Worm (Caenorhabditis elegans) whole organism, L2 larva: ENCODE measurements around the gene gldi-3.
A peak's percentile ranks its signal among the peaks of the same experiment; 100 is the strongest.

ENCODE experiments used
- C34F6.9 ChIP-seq: fragments of 150-350 bp; optimal IDR thresholded peaks from 2 replicates; lab custom pipeline; 2014; ENCODE audit warnings: missing biosample characterization, missing genetic modification characterization
- F13H6.1 ChIP-seq: sonication (generic microtip); optimal IDR thresholded peaks from 2 replicates; lab custom pipeline; 2016; ENCODE audit warnings: missing genetic modification characterization, missing compliant biosample characterization
- R02D3.7 ChIP-seq: fragments of 150-350 bp; optimal IDR thresholded peaks from 2 replicates; lab custom pipeline; 2014; ENCODE audit warnings: missing biosample characterization, missing genetic modification characterization
- Y55F3AM.14 ChIP-seq: fragments of 200-800 bp; sonication (Bioruptor generic); optimal IDR thresholded peaks from 2 replicates; lab custom pipeline; 2018; ENCODE audit warnings: mild to moderate bottlenecking, missing genetic modification characterization, missing compliant biosample characterization
- ZK546.5 ChIP-seq: sonication (generic microtip); optimal IDR thresholded peaks from 2 replicates; lab custom pipeline; 2017; ENCODE audit warnings: missing biosample characterization, missing genetic modification characterization
- alr-1 ChIP-seq: fragments of 150-350 bp; optimal IDR thresholded peaks from 2 replicates; lab custom pipeline; 2014; ENCODE audit warnings: missing biosample characterization, missing genetic modification characterization
- aly-2 ChIP-seq: fragments of 150-350 bp; optimal IDR thresholded peaks from 2 replicates; lab custom pipeline; 2014; ENCODE audit warnings: missing biosample characterization, missing genetic modification characterization
- ama-1 ChIP-seq: fragments of 150-350 bp; optimal IDR thresholded peaks from 2 replicates; lab custom pipeline; 2018; ENCODE audit warnings: inconsistent platforms
- blmp-1 ChIP-seq: sonication (generic microtip); optimal IDR thresholded peaks from 2 replicates; lab custom pipeline; 2017; ENCODE audit warnings: missing genetic modification characterization, mild to moderate bottlenecking, missing compliant biosample characterization, antibody characterized with exemption, moderate library complexity; ENCODE audit not compliant: insufficient read depth
- ceh-16 ChIP-seq: fragments of 150-350 bp; optimal IDR thresholded peaks from 2 replicates; lab custom pipeline; 2014; ENCODE audit warnings: missing biosample characterization, missing genetic modification characterization
- ceh-82 ChIP-seq: fragments of 150-350 bp; optimal IDR thresholded peaks from 2 replicates; lab custom pipeline; 2014; ENCODE audit warnings: missing biosample characterization, missing genetic modification characterization
- crh-2 ChIP-seq: sonication (generic microtip); optimal IDR thresholded peaks from 2 replicates; lab custom pipeline; 2017; ENCODE audit warnings: missing biosample characterization, missing genetic modification characterization
- dmd-4 ChIP-seq: sonication (generic microtip); optimal IDR thresholded peaks from 2 replicates; lab custom pipeline; 2017; ENCODE audit warnings: missing biosample characterization, missing genetic modification characterization
- egl-27 ChIP-seq: sonication (generic microtip); optimal IDR thresholded peaks from 3 replicates; lab custom pipeline; 2017; ENCODE audit warnings: missing biosample characterization, missing genetic modification reagents, missing genetic modification characterization
- elt-1 ChIP-seq: fragments of 150-350 bp; optimal IDR thresholded peaks from 2 replicates; lab custom pipeline; 2014; ENCODE audit warnings: missing biosample characterization, missing genetic modification characterization
- elt-3 ChIP-seq: sonication (generic microtip); optimal IDR thresholded peaks from 2 replicates; lab custom pipeline; 2017; ENCODE audit warnings: missing biosample characterization, missing genetic modification characterization
- fos-1 ChIP-seq: fragments of 150-350 bp; optimal IDR thresholded peaks from 2 replicates; lab custom pipeline; 2014; ENCODE audit warnings: missing biosample characterization, missing genetic modification characterization
- gmeb-1 ChIP-seq: fragments of 150-350 bp; optimal IDR thresholded peaks from 2 replicates; lab custom pipeline; 2014; ENCODE audit warnings: missing biosample characterization, missing genetic modification characterization
- lin-11 ChIP-seq: fragments of 150-350 bp; sonication (generic microtip); optimal IDR thresholded peaks from 2 replicates; lab custom pipeline; 2014; ENCODE audit warnings: missing biosample characterization, missing genetic modification characterization, inconsistent platforms, mixed read lengths
- lin-13 ChIP-seq: fragments of 150-350 bp; optimal IDR thresholded peaks from 2 replicates; lab custom pipeline; 2014; ENCODE audit warnings: missing biosample characterization, missing genetic modification reagents, missing genetic modification characterization
- lin-39 ChIP-seq: fragments of 150-350 bp; optimal IDR thresholded peaks from 2 replicates; lab custom pipeline; 2014; ENCODE audit warnings: missing biosample characterization, missing genetic modification reagents, missing genetic modification characterization
- lsy-2 ChIP-seq, 2 experiments: fragments of 150-350 bp in 1 of 2; sonication (generic microtip) in 1 of 2; optimal IDR thresholded peaks; 2 replicates each; lab custom pipeline; 2014 to 2017; ENCODE audit warnings: missing biosample characterization in 2 of 2, missing genetic modification characterization in 2 of 2
- mab-5 ChIP-seq: fragments of 150-350 bp; optimal IDR thresholded peaks from 2 replicates; lab custom pipeline; 2014; ENCODE audit warnings: missing biosample characterization, missing genetic modification characterization
- mbf-1 ChIP-seq: sonication (generic microtip); optimal IDR thresholded peaks from 2 replicates; lab custom pipeline; 2017; ENCODE audit warnings: missing biosample characterization, missing genetic modification characterization
- mdl-1 ChIP-seq, 2 experiments: fragments of 150-350 bp in 1 of 2; sonication (generic microtip) in 1 of 2; optimal IDR thresholded peaks; 2 replicates each; lab custom pipeline; 2017; ENCODE audit warnings: missing biosample characterization in 2 of 2, missing genetic modification characterization in 2 of 2
- nhr-10 ChIP-seq: sonication (generic microtip); optimal IDR thresholded peaks from 2 replicates; lab custom pipeline; 2017; ENCODE audit warnings: missing biosample characterization, missing genetic modification characterization
- nhr-11 ChIP-seq: fragments of 150-350 bp; optimal IDR thresholded peaks from 2 replicates; lab custom pipeline; 2014; ENCODE audit warnings: missing biosample characterization, missing genetic modification characterization
- nhr-12 ChIP-seq: fragments of 150-350 bp; optimal IDR thresholded peaks from 2 replicates; lab custom pipeline; 2014; ENCODE audit warnings: missing biosample characterization, missing genetic modification characterization
- nhr-129 ChIP-seq: fragments of 150-350 bp; optimal IDR thresholded peaks from 2 replicates; lab custom pipeline; 2014; ENCODE audit warnings: missing biosample characterization, missing genetic modification characterization
- nhr-21 ChIP-seq: fragments of 150-350 bp; optimal IDR thresholded peaks from 2 replicates; lab custom pipeline; 2014; ENCODE audit warnings: missing biosample characterization, missing genetic modification characterization
- nhr-23 ChIP-seq: fragments of 150-350 bp; optimal IDR thresholded peaks from 2 replicates; lab custom pipeline; 2014; ENCODE audit warnings: missing biosample characterization, missing genetic modification reagents, missing genetic modification characterization
- nhr-237 ChIP-seq: fragments of 150-350 bp; optimal IDR thresholded peaks from 2 replicates; lab custom pipeline; 2014; ENCODE audit warnings: missing biosample characterization, missing genetic modification characterization
- nhr-25 ChIP-seq: fragments of 150-350 bp; sonication (generic microtip); optimal IDR thresholded peaks from 3 replicates; lab custom pipeline; 2014; ENCODE audit warnings: missing biosample characterization, missing genetic modification characterization
- nhr-6 ChIP-seq: fragments of 150-350 bp; optimal IDR thresholded peaks from 2 replicates; lab custom pipeline; 2014; ENCODE audit warnings: missing biosample characterization, missing genetic modification characterization
- nhr-77 ChIP-seq: fragments of 150-350 bp; optimal IDR thresholded peaks from 2 replicates; lab custom pipeline; 2014; ENCODE audit warnings: missing biosample characterization, missing genetic modification characterization
- peb-1 ChIP-seq: fragments of 150-350 bp; optimal IDR thresholded peaks from 2 replicates; lab custom pipeline; 2014; ENCODE audit warnings: missing biosample characterization, missing genetic modification characterization
- sem-4 ChIP-seq: fragments of 150-350 bp; optimal IDR thresholded peaks from 2 replicates; lab custom pipeline; 2014; ENCODE audit warnings: missing biosample characterization, missing genetic modification reagents, missing genetic modification characterization
- skn-1 ChIP-seq: sonication (generic microtip); optimal IDR thresholded peaks from 2 replicates; lab custom pipeline; 2017; ENCODE audit warnings: missing biosample characterization, missing genetic modification characterization
- sma-3 ChIP-seq: sonication (generic microtip); optimal IDR thresholded peaks from 2 replicates; lab custom pipeline; 2016; ENCODE audit warnings: missing genetic modification reagents, missing genetic modification characterization, missing compliant biosample characterization
- sma-9 ChIP-seq, 2 experiments: fragments of 150-350 bp in 1 of 2; sonication (generic microtip) in 1 of 2; optimal IDR thresholded peaks; 2 replicates each; lab custom pipeline; 2014 to 2016; ENCODE audit warnings: missing genetic modification characterization in 2 of 2, mild to moderate bottlenecking in 1 of 2, missing biosample characterization in 1 of 2, missing compliant biosample characterization in 1 of 2, missing genetic modification reagents in 1 of 2, moderate library complexity in 1 of 2
- snpc-4 ChIP-seq: fragments of 150-350 bp; optimal IDR thresholded peaks from 2 replicates; lab custom pipeline; 2014; ENCODE audit warnings: missing biosample characterization, missing genetic modification characterization
- unc-39 ChIP-seq: fragments of 150-350 bp; optimal IDR thresholded peaks from 2 replicates; lab custom pipeline; 2014; ENCODE audit warnings: missing biosample characterization, missing genetic modification characterization
- unc-55 ChIP-seq: fragments of 150-350 bp; sonication (generic microtip); optimal IDR thresholded peaks from 3 replicates; lab custom pipeline; 2014; ENCODE audit warnings: missing biosample characterization, missing genetic modification reagents, missing genetic modification characterization
- unc-62 ChIP-seq: fragments of 150-350 bp; optimal IDR thresholded peaks from 2 replicates; lab custom pipeline; 2014; ENCODE audit warnings: missing biosample characterization, missing genetic modification reagents, missing genetic modification characterization
- zag-1 ChIP-seq: fragments of 150-350 bp; optimal IDR thresholded peaks from 2 replicates; lab custom pipeline; 2014; ENCODE audit warnings: missing biosample characterization, missing genetic modification characterization
- ztf-1 ChIP-seq: fragments of 200-800 bp; sonication (Bioruptor generic); conservative IDR thresholded peaks from 2 replicates; pipeline ENCODE4 v1.3.6; 2022; ENCODE audit warnings: missing genetic modification characterization, missing compliant biosample characterization
- ztf-11 ChIP-seq: sonication (generic microtip); optimal IDR thresholded peaks from 2 replicates; lab custom pipeline; 2017; ENCODE audit warnings: missing biosample characterization, missing genetic modification characterization
- ztf-4 ChIP-seq: fragments of 150-350 bp; optimal IDR thresholded peaks from 2 replicates; lab custom pipeline; 2014; ENCODE audit warnings: missing biosample characterization, missing genetic modification characterization

Gene gldi-3

DNA sequence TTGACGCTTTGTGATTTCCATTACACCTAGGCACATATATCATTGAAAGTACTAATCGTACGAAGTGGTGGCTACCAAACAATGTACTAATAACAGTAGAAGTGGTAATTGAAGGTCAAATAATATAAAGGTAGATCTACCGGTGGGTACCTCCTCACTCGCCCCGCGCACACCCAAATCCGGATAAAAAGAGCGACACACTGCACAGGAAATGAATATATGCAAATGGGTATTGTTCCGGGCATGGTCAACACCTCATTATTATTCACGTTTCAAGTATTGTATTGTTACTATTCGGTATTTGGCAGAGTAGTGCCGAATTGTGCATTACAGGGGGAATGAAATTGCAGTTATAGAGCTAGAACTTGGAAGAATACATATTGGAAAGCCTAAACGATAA, 13.6 kb downstream of the gldi-3 start:
- TF ChIP-seq ZK546.5 (no peak), Y55F3AM.14 (GFP tag; lab: Kevin White, UChicago) (no peak), nhr-23 (tag; lab: Kevin White, UChicago) (no peak)

DNA sequence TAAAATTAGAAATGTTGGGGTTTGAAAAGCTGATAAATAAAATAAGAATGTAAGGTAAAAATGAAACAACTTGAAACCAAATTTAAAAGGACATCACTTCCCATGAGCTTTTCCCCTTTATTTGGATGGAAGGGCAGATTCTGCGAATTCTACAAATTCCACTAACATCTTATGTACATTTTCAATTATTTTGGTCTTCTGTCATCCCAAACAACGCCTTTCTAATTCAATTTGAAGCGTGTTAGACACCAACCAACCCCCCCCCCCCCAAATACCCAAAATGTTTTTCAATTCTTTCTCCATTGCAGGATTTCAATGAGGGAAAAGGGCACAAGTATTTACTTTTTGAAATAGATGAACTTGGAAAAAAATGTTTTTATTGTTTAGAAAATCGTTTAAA, 14.2 kb downstream of the gldi-3 start:
- TF ChIP-seq mdl-1 (tag; optimal IDR thresholded peaks at IDR 0.05; lab: Kevin White, UChicago) (no peak), elt-1 (no peak), aly-2 (tag; lab: Kevin White, UChicago) (no peak), nhr-23 (tag; lab: Kevin White, UChicago) (no peak), C34F6.9 (tag; lab: Kevin White, UChicago) (no peak), nhr-12 (tag; lab: Kevin White, UChicago) (no peak)

DNA sequence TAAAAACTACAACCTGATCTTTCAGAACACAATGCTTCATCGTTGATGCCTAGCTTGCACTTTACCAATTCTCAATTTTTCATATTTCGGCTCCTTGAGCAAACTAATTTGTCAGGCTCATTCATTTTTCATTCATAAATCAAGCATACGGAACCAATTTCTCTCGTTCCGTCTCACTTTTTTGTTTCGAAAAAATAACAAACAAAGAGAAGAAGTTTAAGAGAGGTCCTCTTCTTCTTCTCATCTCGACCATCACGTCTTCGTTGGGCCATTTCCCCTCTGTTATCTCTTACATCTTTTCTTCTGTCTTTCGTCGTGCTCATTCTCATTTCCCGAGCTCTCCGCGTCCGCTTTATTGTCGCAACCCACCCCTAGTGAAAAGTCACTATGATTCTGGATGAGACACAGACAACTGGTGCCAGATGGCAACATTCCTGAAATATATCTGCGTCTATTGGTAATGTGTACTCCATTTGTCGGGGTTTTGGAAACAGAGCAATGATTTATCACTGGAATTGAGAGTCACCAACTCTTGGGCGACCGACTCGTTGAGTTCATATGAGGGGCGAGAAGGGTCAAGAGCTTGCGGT, 15.1 kb downstream of the gldi-3 start:
- TF ChIP-seq fos-1 (tag; lab: Kevin White, UChicago) (no peak), nhr-11 (tag; lab: Kevin White, UChicago) (no peak), alr-1 (tag; lab: Kevin White, UChicago) (no peak), nhr-77 (no peak), lin-39 (tag; lab: Kevin White, UChicago) (no peak), sem-4 (peak; percentile 28), gmeb-1 (tag; lab: Kevin White, UChicago) (no peak), unc-55 (peak; percentile 54), blmp-1 (no peak), ZK546.5 (no peak), nhr-23 (tag; lab: Kevin White, UChicago) (no peak), crh-2 (peak; percentile 52), mbf-1 (tag; lab: Kevin White, UChicago) (no peak), lsy-2 (tag; optimal IDR thresholded peaks at IDR 0.05; lab: Kevin White, UChicago) (peak in 1 of 2 experiments; percentile 51), ztf-4 (no peak), R02D3.7 (tag; lab: Kevin White, UChicago) (no peak), egl-27 (tag; lab: Kevin White, UChicago) (peak; percentile 5), ztf-1 (GFP tag; lab: Robert Waterston, UW) (no peak), ceh-82 (tag; lab: Kevin White, UChicago) (no peak), nhr-10 (tag; lab: Kevin White, UChicago) (no peak), unc-62 (GFP tag; lab: Kevin White, UChicago) (no peak), skn-1 (tag; lab: Kevin White, UChicago) (no peak), F13H6.1 (tag; lab: Kevin White, UChicago) (peak; percentile 50), mdl-1 (tag; optimal IDR thresholded peaks at IDR 0.05; lab: Kevin White, UChicago) (no peak), nhr-12 (tag; lab: Kevin White, UChicago) (no peak), ceh-16 (tag; lab: Kevin White, UChicago) (no peak), elt-3 (no peak), nhr-21 (tag; lab: Kevin White, UChicago) (no peak), aly-2 (tag; lab: Kevin White, UChicago) (no peak), unc-39 (tag; lab: Kevin White, UChicago) (no peak), ztf-11 (tag; lab: Kevin White, UChicago) (no peak), ama-1 (lab: Kevin White, UChicago) (no peak), elt-1 (no peak), C34F6.9 (tag; lab: Kevin White, UChicago) (peak; percentile 57), nhr-6 (tag; lab: Kevin White, UChicago) (no peak), dmd-4 (no peak), nhr-237 (tag; lab: Kevin White, UChicago) (no peak), snpc-4 (tag; lab: Kevin White, UChicago) (no peak), lin-13 (GFP tag; lab: Kevin White, UChicago) (no peak), mab-5 (tag; lab: Kevin White, UChicago) (peak; percentile 83), lin-11 (tag; lab: Kevin White, UChicago) (no peak), sma-3 (GFP tag; lab: Kevin White, UChicago) (no peak), Y55F3AM.14 (GFP tag; lab: Kevin White, UChicago) (no peak), zag-1 (tag; lab: Kevin White, UChicago) (peak; percentile 72), peb-1 (tag; lab: Kevin White, UChicago) (no peak), nhr-129 (tag; lab: Kevin White, UChicago) (peak; percentile 64), nhr-25 (tag; lab: Kevin White, UChicago) (no peak), sma-9 (GFP tag; optimal IDR thresholded peaks at IDR 0.05; lab: Kevin White, UChicago) (peak; percentile 28), sma-9 (tag; optimal IDR thresholded peaks at IDR 0.05; lab: Kevin White, UChicago) (no peak)
